Worm (Caenorhabditis elegans): ENCODE results near the gene K08F8.15.

DNA sequence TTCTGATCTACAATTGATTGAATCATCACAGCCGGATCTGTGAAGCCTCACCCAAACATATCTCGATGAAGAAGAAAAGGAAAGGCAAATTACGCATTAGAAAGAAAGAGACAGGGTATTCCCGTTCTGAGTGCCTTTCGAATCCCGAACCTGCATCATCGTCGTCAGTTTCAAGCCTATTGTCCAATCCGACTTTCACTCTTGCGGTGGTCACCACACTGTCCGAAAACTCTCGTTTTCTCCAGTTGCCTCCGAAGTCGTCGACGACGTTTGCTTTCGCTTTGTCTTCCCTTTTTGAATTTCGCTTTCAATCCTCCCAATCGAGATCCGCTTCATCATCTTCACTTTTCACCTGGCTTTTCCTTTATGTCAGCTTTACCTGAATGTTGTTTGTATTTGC, 17.5 kb upstream of the K08F8.15 start:
- TF ChIP-seq ama-1 (optimal IDR thresholded peaks at IDR 0.05): no peak
- TF ChIP-seq hnd-1 (tag; optimal IDR thresholded peaks at IDR 0.05): no peak
- no peak for TF ChIP-seq ets-7 (tag; optimal IDR thresholded peaks at IDR 0.05)
- no peak for TF ChIP-seq ceh-13 (GFP tag; optimal IDR thresholded peaks at IDR 0.05)
- TF ChIP-seq scrt-1 (GFP tag; IDR thresholded peaks at IDR 0.05): no peak
- no peak for TF ChIP-seq flt-1 (GFP tag; IDR thresholded peaks at IDR 0.05)
- TF ChIP-seq tbx-37 (GFP tag; conservative IDR thresholded peaks at IDR 0.05): no peak
- no peak for TF ChIP-seq F13C5.2 (tag; optimal IDR thresholded peaks at IDR 0.05)
- no peak for TF ChIP-seq sea-1 (GFP tag; conservative IDR thresholded peaks at IDR 0.05)
- no peak for TF ChIP-seq B0310.2 (tag; optimal IDR thresholded peaks at IDR 0.05)

Measured in whole organism, early embryonic.